Worm (Caenorhabditis elegans): ENCODE results near the gene C54E4.1.

The C54E4.1 gene

DNA sequence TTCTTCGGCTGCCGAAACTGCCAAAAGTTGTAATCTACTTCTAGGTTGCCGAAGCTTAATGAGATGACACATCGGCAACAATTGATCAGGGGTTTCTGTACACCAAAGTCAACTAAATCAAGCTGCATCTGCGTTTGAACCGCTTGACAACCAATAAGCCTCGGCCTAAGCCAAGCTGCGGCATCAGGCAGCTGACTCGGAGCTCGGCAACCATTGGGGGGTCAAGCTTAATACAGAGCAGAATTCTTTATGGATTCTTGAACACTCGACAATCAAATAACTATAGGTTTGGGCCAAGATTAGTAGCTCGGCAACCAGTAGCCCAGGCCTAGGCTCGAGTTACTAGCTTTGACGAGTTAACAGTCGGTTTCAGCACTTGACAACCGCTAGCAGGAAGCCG is 45.5 kb downstream of the C54E4.1 start:
- TF ChIP-seq ceh-16 (tag; optimal IDR thresholded peaks at IDR 0.05): no peak
- TF ChIP-seq nhr-11 (tag; optimal IDR thresholded peaks at IDR 0.05): no peak
- TF ChIP-seq mdl-1 (tag; optimal IDR thresholded peaks at IDR 0.05): no peak
- TF ChIP-seq ama-1 (optimal IDR thresholded peaks at IDR 0.05): no peak

DNA sequence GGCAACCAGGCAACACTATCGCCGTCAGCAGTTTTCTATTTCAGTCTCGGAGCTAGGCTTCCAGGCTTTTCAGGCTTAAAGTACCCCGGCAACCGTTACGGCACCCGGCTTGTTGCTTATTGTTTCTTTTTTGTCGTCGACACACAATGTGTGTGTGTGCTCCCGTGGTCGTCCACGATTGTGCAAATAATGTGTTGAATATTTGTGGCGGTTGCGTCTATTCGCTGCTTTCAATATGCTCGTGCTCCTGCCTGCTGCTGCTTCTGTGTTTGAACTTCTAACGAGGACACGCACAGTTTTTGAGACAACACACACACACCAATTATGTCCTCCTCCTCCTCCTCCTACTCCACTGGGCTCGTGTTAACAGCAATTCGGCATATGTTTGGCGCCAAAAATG is 46.0 kb downstream of the C54E4.1 start:
- no peak for TF ChIP-seq mab-5 (tag; optimal IDR thresholded peaks at IDR 0.05)
- peak; percentile 4 for TF ChIP-seq ama-1 (optimal IDR thresholded peaks at IDR 0.05)
- peak; percentile 37 for TF ChIP-seq nhr-129 (tag; optimal IDR thresholded peaks at IDR 0.05)
- TF ChIP-seq nhr-21 (tag; optimal IDR thresholded peaks at IDR 0.05): no peak
- TF ChIP-seq aly-2 (tag; optimal IDR thresholded peaks at IDR 0.05): no peak

DNA sequence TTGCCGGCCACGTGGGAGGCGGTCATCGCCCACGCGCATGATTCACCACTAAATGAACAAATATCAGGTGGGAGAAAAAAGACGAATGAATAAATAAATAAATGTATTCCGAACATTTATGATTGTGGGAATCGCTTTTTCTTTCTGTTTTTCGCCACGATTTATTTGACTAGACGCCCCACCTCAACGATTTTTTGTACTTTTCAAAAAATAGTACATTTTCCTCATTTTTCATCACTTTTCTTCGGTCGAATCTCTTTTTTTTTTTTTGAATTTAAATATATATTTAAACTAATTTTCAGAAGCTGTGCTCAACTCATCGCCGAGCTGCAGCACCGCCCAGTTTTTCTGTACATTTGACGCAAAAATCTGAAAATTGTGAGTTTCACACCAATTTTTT is 47.1 kb downstream of the C54E4.1 start, which contains the start of gene fnip-2:
Gene fnip-2 (plus strand): TSS at position 301 of the 400 bp plus-strand sequence.
- TF ChIP-seq nhr-25 (tag; optimal IDR thresholded peaks at IDR 0.05) (no peak), zag-1 (tag; optimal IDR thresholded peaks at IDR 0.05) (no peak), F13H6.1 (tag; optimal IDR thresholded peaks at IDR 0.05) (no peak), nhr-23 (tag; optimal IDR thresholded peaks at IDR 0.05) (no peak), nhr-11 (tag; optimal IDR thresholded peaks at IDR 0.05) (no peak), nhr-10 (tag; optimal IDR thresholded peaks at IDR 0.05) (no peak), crh-2 (tag; optimal IDR thresholded peaks at IDR 0.05) (no peak), ztf-4 (tag; optimal IDR thresholded peaks at IDR 0.05) (no peak), sma-3 (GFP tag; optimal IDR thresholded peaks at IDR 0.05) (no peak), nhr-6 (tag; optimal IDR thresholded peaks at IDR 0.05) (no peak), ztf-11 (tag; optimal IDR thresholded peaks at IDR 0.05) (no peak), C34F6.9 (tag; optimal IDR thresholded peaks at IDR 0.05) (no peak), mab-5 (tag; optimal IDR thresholded peaks at IDR 0.05) (no peak)

DNA sequence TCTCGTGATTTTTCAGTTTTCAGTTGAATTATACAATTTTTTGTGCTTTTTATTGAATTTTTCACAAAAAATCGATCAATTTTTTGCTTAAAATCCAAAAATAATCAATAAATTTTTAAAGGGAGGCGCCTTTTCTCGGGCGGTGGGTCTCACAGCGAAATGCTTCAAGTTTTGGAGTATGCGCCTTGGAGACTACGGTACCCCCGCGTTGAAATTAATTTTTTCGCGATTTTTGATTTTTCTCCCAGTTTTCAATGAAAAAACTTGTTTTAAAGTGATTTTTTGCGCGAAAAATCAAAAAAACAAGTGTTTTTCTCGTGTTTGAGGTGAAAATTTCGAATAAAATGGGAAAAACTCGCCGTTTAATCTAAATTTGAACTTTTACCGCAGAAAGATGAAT is 47.8 kb downstream of the C54E4.1 start:
- TF ChIP-seq unc-39 (tag; optimal IDR thresholded peaks at IDR 0.05): no peak
- TF ChIP-seq ama-1 (optimal IDR thresholded peaks at IDR 0.05): no peak
- no peak for TF ChIP-seq egl-27 (tag; optimal IDR thresholded peaks at IDR 0.05)
- TF ChIP-seq nhr-12 (tag; optimal IDR thresholded peaks at IDR 0.05): no peak
- no peak for TF ChIP-seq gmeb-1 (tag; optimal IDR thresholded peaks at IDR 0.05)
- TF ChIP-seq skn-1 (tag; optimal IDR thresholded peaks at IDR 0.05): no peak
- TF ChIP-seq C34F6.9 (tag; optimal IDR thresholded peaks at IDR 0.05): no peak
- TF ChIP-seq nhr-6 (tag; optimal IDR thresholded peaks at IDR 0.05): no peak
- no peak for TF ChIP-seq nhr-129 (tag; optimal IDR thresholded peaks at IDR 0.05)
- TF ChIP-seq blmp-1 (tag; optimal IDR thresholded peaks at IDR 0.05; ENCODE audit: insufficient read depth): no peak
- TF ChIP-seq nhr-237 (tag; optimal IDR thresholded peaks at IDR 0.05): no peak
- TF ChIP-seq nhr-21 (tag; optimal IDR thresholded peaks at IDR 0.05): no peak
- TF ChIP-seq sma-9 (GFP tag; optimal IDR thresholded peaks at IDR 0.05): no peak
- no peak for TF ChIP-seq sma-9 (tag; optimal IDR thresholded peaks at IDR 0.05)
- no peak for TF ChIP-seq elt-1 (tag; optimal IDR thresholded peaks at IDR 0.05)

DNA sequence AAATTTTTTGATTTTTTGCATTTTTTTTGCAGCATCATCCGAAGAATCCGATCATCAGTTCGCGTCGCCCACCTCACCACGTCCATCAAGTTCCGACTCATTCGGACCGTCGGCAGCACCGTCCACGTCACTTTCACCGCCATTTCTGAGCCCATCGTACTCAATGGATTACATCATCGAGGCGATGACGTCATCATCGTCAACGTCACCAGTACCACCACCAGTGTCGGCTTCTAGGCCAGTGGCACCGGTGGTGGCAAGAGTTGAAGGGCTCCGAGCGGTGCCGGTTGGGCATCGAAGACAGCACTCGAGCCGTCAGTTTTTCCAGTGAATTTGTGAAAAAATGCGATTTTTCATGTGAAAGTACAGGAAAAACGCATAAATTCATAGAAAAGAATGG is 48.3 kb downstream of the C54E4.1 start:
- TF ChIP-seq ceh-82 (tag; optimal IDR thresholded peaks at IDR 0.05): no peak
- TF ChIP-seq ceh-16 (tag; optimal IDR thresholded peaks at IDR 0.05): no peak
- no peak for TF ChIP-seq unc-62 (GFP tag; optimal IDR thresholded peaks at IDR 0.05)
- no peak for TF ChIP-seq ama-1 (optimal IDR thresholded peaks at IDR 0.05)
- TF ChIP-seq R02D3.7 (tag; optimal IDR thresholded peaks at IDR 0.05): no peak
